Worm (Caenorhabditis elegans) whole organism, mixed stage, embryonic: ENCODE data around the gene srbc-76.

Experiments used
- ces-1 ChIP-seq: fragments of 150-350 bp; optimal IDR thresholded peaks from 2 replicates; lab custom pipeline; 2014; ENCODE audit warnings: missing biosample characterization, missing genetic modification reagents, missing genetic modification characterization
- elt-3 ChIP-seq: fragments of 150-350 bp; optimal IDR thresholded peaks from 2 replicates; lab custom pipeline; 2014; ENCODE audit warnings: missing biosample characterization, missing genetic modification characterization
- hlh-1 ChIP-seq: fragments of 150-350 bp; optimal IDR thresholded peaks from 2 replicates; lab custom pipeline; 2014; ENCODE audit warnings: missing biosample characterization, missing genetic modification reagents, missing genetic modification characterization
- lin-13 ChIP-seq: fragments of 150-350 bp; optimal IDR thresholded peaks from 2 replicates; lab custom pipeline; 2014; ENCODE audit warnings: missing biosample characterization, missing genetic modification characterization
- lsy-2 ChIP-seq: fragments of 150-350 bp; optimal IDR thresholded peaks from 2 replicates; lab custom pipeline; 2014; ENCODE audit warnings: missing biosample characterization, missing genetic modification characterization
- mab-5 ChIP-seq: fragments of 150-350 bp; optimal IDR thresholded peaks from 2 replicates; lab custom pipeline; 2014; ENCODE audit warnings: missing biosample characterization, missing genetic modification characterization
- mep-1 ChIP-seq: fragments of 150-350 bp; optimal IDR thresholded peaks from 2 replicates; lab custom pipeline; 2017; ENCODE audit warnings: missing biosample characterization, missing genetic modification reagents, missing genetic modification characterization, inconsistent platforms
- nhr-28 ChIP-seq: fragments of 150-350 bp; optimal IDR thresholded peaks from 2 replicates; lab custom pipeline; 2014; ENCODE audit warnings: missing biosample characterization, missing genetic modification characterization
- nhr-76 ChIP-seq: sonication (generic microtip); optimal IDR thresholded peaks from 2 replicates; lab custom pipeline; 2017; ENCODE audit warnings: missing biosample characterization, missing genetic modification characterization
- pha-4 ChIP-seq: fragments of 150-350 bp; optimal IDR thresholded peaks from 2 replicates; lab custom pipeline; 2018; ENCODE audit warnings: missing biosample characterization, missing genetic modification reagents, missing genetic modification characterization
- unc-120 ChIP-seq: sonication (generic microtip); optimal IDR thresholded peaks from 2 replicates; lab custom pipeline; 2017; ENCODE audit warnings: missing genetic modification characterization, missing compliant biosample characterization; ENCODE audit not compliant: poor library complexity, severe bottlenecking
- unc-62 ChIP-seq: fragments of 150-350 bp; optimal IDR thresholded peaks from 2 replicates; lab custom pipeline; 2014; ENCODE audit warnings: missing biosample characterization, missing genetic modification reagents, missing genetic modification characterization
- ztf-11 ChIP-seq: fragments of 150-350 bp; optimal IDR thresholded peaks from 2 replicates; lab custom pipeline; 2014; ENCODE audit warnings: missing biosample characterization, missing genetic modification characterization

- TF ChIP-seq mab-5, result no peak
- TF ChIP-seq mep-1 (tag; lab: Kevin White, UChicago), result no peak
- no peak for TF ChIP-seq elt-3 (tag; lab: Kevin White, UChicago)
- TF ChIP-seq lin-13 (tag; lab: Kevin White, UChicago), result no peak
- no peak for TF ChIP-seq nhr-28
- TF ChIP-seq ces-1 (GFP tag; lab: Kevin White, UChicago), result no peak
- TF ChIP-seq nhr-76 (tag; lab: Kevin White, UChicago), result no peak
- TF ChIP-seq hlh-1 (tag; lab: Kevin White, UChicago), result no peak
- TF ChIP-seq unc-62 (GFP tag; lab: Kevin White, UChicago), result no peak
- no peak for TF ChIP-seq pha-4 (tag; lab: Kevin White, UChicago)
- TF ChIP-seq lsy-2 (tag; lab: Kevin White, UChicago), result no peak
- no peak for TF ChIP-seq ztf-11 (tag; lab: Kevin White, UChicago)
- no peak for TF ChIP-seq unc-120 (tag; lab: Kevin White, UChicago)
These were observed 22.6 kb downstream of the srbc-76 start, which contains the start of gene srw-16 for ce11 chrV:15274757-15275156.
